Fruit fly (Drosophila melanogaster): ENCODE results near the gene GstZ1.

dm6 chr3R:9422338-9422737, 34.0 kb downstream of the GstZ1 start:
- TF ChIP-seq h (GFP tag; optimal IDR thresholded peaks at IDR 0.05) (no peak), dl (GFP tag; optimal IDR thresholded peaks at IDR 0.05; ENCODE audit: insufficient read depth in 1 of 2, partially characterized antibody in 2 of 2) (no peak), OdsH (GFP tag; optimal IDR thresholded peaks at IDR 0.05) (no peak)

All from whole organism, wandering third instar larva.